Fruit fly (Drosophila melanogaster) whole organism, prepupa: Measurements from ENCODE around the gene CG43339.

Source experiments
- Blimp-1 ChIP-seq: fragments of 200-800 bp; sonication (Bioruptor generic); optimal IDR thresholded peaks from 3 replicates; lab custom pipeline; 2017; ENCODE audit warnings: missing biosample characterization, missing genetic modification characterization, mild to moderate bottlenecking, moderate library complexity, missing genetic modification reagents
- CG10669 ChIP-seq: fragments of 200-800 bp; sonication (Bioruptor generic); optimal IDR thresholded peaks from 3 replicates; lab custom pipeline; 2018; ENCODE audit warnings: missing biosample characterization, mild to moderate bottlenecking, missing genetic modification characterization, moderate library complexity
- CG6854 ChIP-seq: fragments of 200-800 bp; sonication (Bioruptor generic); optimal IDR thresholded peaks from 2 replicates; lab custom pipeline; 2017; ENCODE audit warnings: missing biosample characterization, mild to moderate bottlenecking, missing genetic modification characterization
- Lpt ChIP-seq: fragments of 200-800 bp; sonication (Bioruptor generic); optimal IDR thresholded peaks from 3 replicates; lab custom pipeline; 2016; ENCODE audit warnings: missing biosample characterization, missing genetic modification characterization
- OdsH ChIP-seq: fragments of 200-800 bp; sonication (Bioruptor generic); optimal IDR thresholded peaks from 3 replicates; lab custom pipeline; 2016; ENCODE audit warnings: missing biosample characterization, missing genetic modification characterization
- Sox15 ChIP-seq: fragments of 200-800 bp; sonication (Bioruptor generic); optimal IDR thresholded peaks from 3 replicates; lab custom pipeline; 2016; ENCODE audit warnings: missing biosample characterization, missing genetic modification characterization

DNA sequence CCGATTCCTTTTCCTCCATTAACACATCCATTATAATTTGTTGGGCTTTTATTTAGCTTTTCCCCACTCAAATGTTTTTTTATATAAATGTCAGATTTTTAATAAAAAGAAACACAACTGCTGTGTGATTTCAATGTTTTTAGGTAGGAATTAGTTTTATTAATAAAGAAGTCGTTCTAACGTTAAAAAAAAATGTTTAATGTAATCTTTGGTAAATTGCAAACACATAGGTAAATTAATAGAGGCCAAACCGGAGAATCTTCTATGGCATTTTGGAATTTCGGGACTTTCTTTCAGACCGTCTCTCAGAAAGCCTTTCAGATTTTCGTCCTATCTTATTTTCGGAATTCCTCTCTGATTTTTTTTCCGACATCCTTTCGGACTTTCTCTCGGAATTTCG lies at the start of gene CG43339:
- TF ChIP-seq OdsH (GFP tag; lab: Kevin White, UChicago): no peak
- TF ChIP-seq Sox15 (GFP tag; lab: Kevin White, UChicago): no peak
- TF ChIP-seq CG6854 (GFP tag; lab: Kevin White, UChicago): no peak
- TF ChIP-seq Lpt (GFP tag; lab: Kevin White, UChicago): no peak
- no peak for TF ChIP-seq Blimp-1 (GFP tag; lab: Kevin White, UChicago)
- no peak for TF ChIP-seq CG10669
